Fruit fly (Drosophila melanogaster): ENCODE results near the gene RpL35.

dm6 chrX:5665902-5666301 lies 6.3 kb upstream of the RpL35 start, which contains the start of the genes Sirt4 and CG4119:
- no peak for TF ChIP-seq Sox14 (GFP tag; optimal IDR thresholded peaks at IDR 0.05)
- TF ChIP-seq CG8632 (GFP tag; optimal IDR thresholded peaks at IDR 0.05) = no peak
- no peak for TF ChIP-seq Sox102F (GFP tag; optimal IDR thresholded peaks at IDR 0.05)
- no peak for TF ChIP-seq CG32006 (GFP tag; optimal IDR thresholded peaks at IDR 0.05)
- peak; percentile 17 for TF ChIP-seq svp (GFP tag)
- no peak for TF ChIP-seq Ets96B (tag; optimal IDR thresholded peaks at IDR 0.05)

Measured in whole organism, prepupa.